Worm (Caenorhabditis elegans) whole organism, L4/young adult: ENCODE results near the gene ZK666.12.

ENCODE experiments used
- dao-5 ChIP-seq: sonication (generic microtip); optimal IDR thresholded peaks from 2 replicates; lab custom pipeline; 2016; ENCODE audit warnings: missing genotype, missing genetic modification characterization, moderate library complexity, missing compliant biosample characterization
- him-1 ChIP-seq: sonication (generic microtip); optimal IDR thresholded peaks from 2 replicates; lab custom pipeline; 2016; ENCODE audit warnings: missing genotype, missing genetic modification reagents, missing genetic modification characterization, missing compliant biosample characterization

DNA sequence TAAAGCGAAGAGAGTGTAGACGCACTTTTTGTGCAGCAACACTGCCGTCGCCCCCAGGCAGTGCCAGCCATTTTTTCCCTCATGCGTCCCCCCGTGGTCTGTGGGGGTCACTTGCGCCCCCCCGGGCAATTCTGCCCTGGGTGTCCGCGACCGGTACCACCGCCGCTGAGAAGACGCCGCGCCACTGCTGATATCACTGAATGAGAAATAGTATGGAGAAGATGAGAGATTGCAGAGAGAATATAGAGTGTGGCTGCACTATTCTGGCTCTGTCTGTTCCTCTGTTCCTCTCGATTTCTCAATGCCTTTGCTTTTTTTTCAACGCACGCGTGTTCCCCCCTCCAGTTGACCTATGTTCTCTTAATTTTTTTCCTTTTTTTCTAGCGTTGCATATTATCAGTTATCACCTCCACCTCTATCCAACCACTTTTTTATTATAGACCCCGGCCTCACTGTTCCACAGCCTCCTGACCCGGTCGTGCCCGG, 31.7 kb downstream of the ZK666.12 start, which contains the start of gene mab-10:
- TF ChIP-seq him-1 (tag; lab: Kevin White, UChicago) (peak; percentile 34), dao-5 (tag; lab: Kevin White, UChicago) (no peak)
